Fruit fly (Drosophila melanogaster) whole organism, pupa: ENCODE data around the gene CG43115.

ENCODE experiments used
- CG13204 ChIP-seq: fragments of 200-800 bp; sonication (Bioruptor generic); optimal IDR thresholded peaks from 2 replicates; lab custom pipeline; 2018; ENCODE audit warnings: missing biosample characterization, mild to moderate bottlenecking, missing genetic modification characterization, moderate library complexity
- CG15710 ChIP-seq: fragments of 200-800 bp; sonication (Bioruptor generic); optimal IDR thresholded peaks from 2 replicates; lab custom pipeline; 2018; ENCODE audit warnings: missing biosample characterization, mild to moderate bottlenecking, missing genetic modification characterization, moderate library complexity
- CG17806 ChIP-seq: fragments of 200-800 bp; sonication (Bioruptor generic); optimal IDR thresholded peaks from 2 replicates; lab custom pipeline; 2018; ENCODE audit warnings: missing biosample characterization, mild to moderate bottlenecking, missing genetic modification characterization, moderate library complexity
- CG34367 ChIP-seq: fragments of 200-800 bp; sonication (Bioruptor generic); optimal IDR thresholded peaks from 2 replicates; lab custom pipeline; 2018; ENCODE audit warnings: missing biosample characterization, mild to moderate bottlenecking, missing genetic modification characterization
- CG8159 ChIP-seq: fragments of 200-800 bp; sonication (Bioruptor generic); optimal IDR thresholded peaks from 3 replicates; lab custom pipeline; 2018; ENCODE audit warnings: missing biosample characterization, mild to moderate bottlenecking, missing genetic modification characterization, moderate library complexity
- CG9948 ChIP-seq: fragments of 200-800 bp; sonication (Bioruptor generic); optimal IDR thresholded peaks from 2 replicates; lab custom pipeline; 2018; ENCODE audit warnings: missing biosample characterization, mild to moderate bottlenecking, missing genetic modification characterization, moderate library complexity
- D1 ChIP-seq: fragments of 200-800 bp; sonication (Bioruptor generic); optimal IDR thresholded peaks from 2 replicates; lab custom pipeline; 2018; ENCODE audit warnings: missing biosample characterization, mild to moderate bottlenecking, missing genetic modification characterization, moderate library complexity
- EcR ChIP-seq: fragments of 200-800 bp; sonication (Bioruptor generic); optimal IDR thresholded peaks from 3 replicates; lab custom pipeline; 2019; ENCODE audit warnings: missing biosample characterization, missing genetic modification characterization, mild to moderate bottlenecking, moderate library complexity, missing genetic modification reagents
- Ets98B ChIP-seq: fragments of 200-800 bp; sonication (Bioruptor generic); IDR thresholded peaks from 2 replicates; pipeline ENCODE4 v1.3.6; 2022; ENCODE audit warnings: missing biosample characterization, missing genetic modification characterization
- Pif1A ChIP-seq: fragments of 200-800 bp; sonication (Bioruptor generic); optimal IDR thresholded peaks from 3 replicates; lab custom pipeline; 2016; ENCODE audit warnings: missing biosample characterization, missing genetic modification characterization
- Snoo ChIP-seq: fragments of 200-800 bp; sonication (Bioruptor generic); optimal IDR thresholded peaks from 3 replicates; lab custom pipeline; 2017; ENCODE audit warnings: missing biosample characterization, mild to moderate bottlenecking, missing genetic modification characterization, inconsistent platforms
- fd96Ca ChIP-seq: fragments of 200-800 bp; sonication (Bioruptor generic); IDR thresholded peaks from 3 replicates; pipeline ENCODE4 v1.3.6; 2022; ENCODE audit warnings: missing biosample characterization, missing genetic modification characterization

DNA sequence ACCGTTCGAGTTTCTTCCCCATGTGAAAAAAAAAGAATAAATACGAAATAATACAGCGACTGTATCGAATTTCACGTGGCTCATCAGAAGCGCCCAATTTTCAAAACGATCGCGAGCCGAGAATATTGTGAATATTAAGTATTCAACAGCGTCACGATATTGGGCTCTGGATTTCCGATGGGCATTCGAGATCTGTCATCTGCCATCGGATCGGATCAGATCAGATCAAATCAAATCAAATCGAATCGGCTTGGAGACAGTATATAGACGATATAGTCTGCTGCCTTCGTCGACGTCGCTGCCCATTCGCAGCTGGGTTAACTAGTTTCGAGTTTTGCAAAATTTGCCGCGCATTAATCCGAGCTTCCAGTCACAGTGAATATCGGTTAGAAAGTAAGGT lies 28.4 kb upstream of the CG43115 start:
- TF ChIP-seq CG8159 (no peak), CG13204 (GFP tag; lab: Kevin White, UChicago) (no peak), Ets98B (GFP tag; lab: Robert Waterston, UW) (no peak), CG17806 (no peak), CG9948 (tag; lab: Kevin White, UChicago) (no peak), Pif1A (GFP tag; lab: Kevin White, UChicago) (no peak), Snoo (no peak), CG34367 (tag; lab: Kevin White, UChicago) (no peak), CG15710 (tag; lab: Kevin White, UChicago) (no peak), D1 (no peak), EcR (GFP tag; lab: Kevin White, UChicago) (no peak), fd96Ca (no peak)
